Worm (Caenorhabditis elegans) whole organism, L2 larva: ENCODE measurements around the gene nep-8.

ENCODE experiments used
- F13H6.1 ChIP-seq: sonication (generic microtip); optimal IDR thresholded peaks from 2 replicates; lab custom pipeline; 2016; ENCODE audit warnings: missing genetic modification characterization, missing compliant biosample characterization
- alr-1 ChIP-seq: fragments of 150-350 bp; optimal IDR thresholded peaks from 2 replicates; lab custom pipeline; 2014; ENCODE audit warnings: missing biosample characterization, missing genetic modification characterization
- aly-2 ChIP-seq: fragments of 150-350 bp; optimal IDR thresholded peaks from 2 replicates; lab custom pipeline; 2014; ENCODE audit warnings: missing biosample characterization, missing genetic modification characterization
- ama-1 ChIP-seq: fragments of 150-350 bp; optimal IDR thresholded peaks from 2 replicates; lab custom pipeline; 2018; ENCODE audit warnings: inconsistent platforms
- blmp-1 ChIP-seq: sonication (generic microtip); optimal IDR thresholded peaks from 2 replicates; lab custom pipeline; 2017; ENCODE audit warnings: missing genetic modification characterization, mild to moderate bottlenecking, missing compliant biosample characterization, antibody characterized with exemption, moderate library complexity; ENCODE audit not compliant: insufficient read depth
- ceh-16 ChIP-seq: fragments of 150-350 bp; optimal IDR thresholded peaks from 2 replicates; lab custom pipeline; 2014; ENCODE audit warnings: missing biosample characterization, missing genetic modification characterization
- ceh-82 ChIP-seq: fragments of 150-350 bp; optimal IDR thresholded peaks from 2 replicates; lab custom pipeline; 2014; ENCODE audit warnings: missing biosample characterization, missing genetic modification characterization
- crh-2 ChIP-seq: sonication (generic microtip); optimal IDR thresholded peaks from 2 replicates; lab custom pipeline; 2017; ENCODE audit warnings: missing biosample characterization, missing genetic modification characterization
- egl-27 ChIP-seq: sonication (generic microtip); optimal IDR thresholded peaks from 3 replicates; lab custom pipeline; 2017; ENCODE audit warnings: missing biosample characterization, missing genetic modification reagents, missing genetic modification characterization
- elt-3 ChIP-seq: sonication (generic microtip); optimal IDR thresholded peaks from 2 replicates; lab custom pipeline; 2017; ENCODE audit warnings: missing biosample characterization, missing genetic modification characterization
- fos-1 ChIP-seq: fragments of 150-350 bp; optimal IDR thresholded peaks from 2 replicates; lab custom pipeline; 2014; ENCODE audit warnings: missing biosample characterization, missing genetic modification characterization
- gmeb-1 ChIP-seq: fragments of 150-350 bp; optimal IDR thresholded peaks from 2 replicates; lab custom pipeline; 2014; ENCODE audit warnings: missing biosample characterization, missing genetic modification characterization
- lin-11 ChIP-seq: fragments of 150-350 bp; sonication (generic microtip); optimal IDR thresholded peaks from 2 replicates; lab custom pipeline; 2014; ENCODE audit warnings: missing biosample characterization, missing genetic modification characterization, inconsistent platforms, mixed read lengths
- lin-13 ChIP-seq: fragments of 150-350 bp; optimal IDR thresholded peaks from 2 replicates; lab custom pipeline; 2014; ENCODE audit warnings: missing biosample characterization, missing genetic modification reagents, missing genetic modification characterization
- lsy-2 ChIP-seq, 2 experiments: fragments of 150-350 bp in 1 of 2; sonication (generic microtip) in 1 of 2; optimal IDR thresholded peaks; 2 replicates each; lab custom pipeline; 2014 to 2017; ENCODE audit warnings: missing biosample characterization in 2 of 2, missing genetic modification characterization in 2 of 2
- mab-5 ChIP-seq: fragments of 150-350 bp; optimal IDR thresholded peaks from 2 replicates; lab custom pipeline; 2014; ENCODE audit warnings: missing biosample characterization, missing genetic modification characterization
- mbf-1 ChIP-seq: sonication (generic microtip); optimal IDR thresholded peaks from 2 replicates; lab custom pipeline; 2017; ENCODE audit warnings: missing biosample characterization, missing genetic modification characterization
- mdl-1 ChIP-seq, 2 experiments: fragments of 150-350 bp in 1 of 2; sonication (generic microtip) in 1 of 2; optimal IDR thresholded peaks; 2 replicates each; lab custom pipeline; 2017; ENCODE audit warnings: missing biosample characterization in 2 of 2, missing genetic modification characterization in 2 of 2
- nhr-10 ChIP-seq: sonication (generic microtip); optimal IDR thresholded peaks from 2 replicates; lab custom pipeline; 2017; ENCODE audit warnings: missing biosample characterization, missing genetic modification characterization
- nhr-12 ChIP-seq: fragments of 150-350 bp; optimal IDR thresholded peaks from 2 replicates; lab custom pipeline; 2014; ENCODE audit warnings: missing biosample characterization, missing genetic modification characterization
- nhr-129 ChIP-seq: fragments of 150-350 bp; optimal IDR thresholded peaks from 2 replicates; lab custom pipeline; 2014; ENCODE audit warnings: missing biosample characterization, missing genetic modification characterization
- nhr-21 ChIP-seq: fragments of 150-350 bp; optimal IDR thresholded peaks from 2 replicates; lab custom pipeline; 2014; ENCODE audit warnings: missing biosample characterization, missing genetic modification characterization
- nhr-25 ChIP-seq: fragments of 150-350 bp; sonication (generic microtip); optimal IDR thresholded peaks from 3 replicates; lab custom pipeline; 2014; ENCODE audit warnings: missing biosample characterization, missing genetic modification characterization
- nhr-77 ChIP-seq: fragments of 150-350 bp; optimal IDR thresholded peaks from 2 replicates; lab custom pipeline; 2014; ENCODE audit warnings: missing biosample characterization, missing genetic modification characterization
- peb-1 ChIP-seq: fragments of 150-350 bp; optimal IDR thresholded peaks from 2 replicates; lab custom pipeline; 2014; ENCODE audit warnings: missing biosample characterization, missing genetic modification characterization
- sem-4 ChIP-seq: fragments of 150-350 bp; optimal IDR thresholded peaks from 2 replicates; lab custom pipeline; 2014; ENCODE audit warnings: missing biosample characterization, missing genetic modification reagents, missing genetic modification characterization
- skn-1 ChIP-seq: sonication (generic microtip); optimal IDR thresholded peaks from 2 replicates; lab custom pipeline; 2017; ENCODE audit warnings: missing biosample characterization, missing genetic modification characterization
- sma-3 ChIP-seq: sonication (generic microtip); optimal IDR thresholded peaks from 2 replicates; lab custom pipeline; 2016; ENCODE audit warnings: missing genetic modification reagents, missing genetic modification characterization, missing compliant biosample characterization
- sma-9 ChIP-seq, 2 experiments: fragments of 150-350 bp in 1 of 2; sonication (generic microtip) in 1 of 2; optimal IDR thresholded peaks; 2 replicates each; lab custom pipeline; 2014 to 2016; ENCODE audit warnings: missing genetic modification characterization in 2 of 2, mild to moderate bottlenecking in 1 of 2, missing biosample characterization in 1 of 2, missing compliant biosample characterization in 1 of 2, missing genetic modification reagents in 1 of 2, moderate library complexity in 1 of 2
- snpc-4 ChIP-seq: fragments of 150-350 bp; optimal IDR thresholded peaks from 2 replicates; lab custom pipeline; 2014; ENCODE audit warnings: missing biosample characterization, missing genetic modification characterization
- unc-39 ChIP-seq: fragments of 150-350 bp; optimal IDR thresholded peaks from 2 replicates; lab custom pipeline; 2014; ENCODE audit warnings: missing biosample characterization, missing genetic modification characterization
- unc-55 ChIP-seq: fragments of 150-350 bp; sonication (generic microtip); optimal IDR thresholded peaks from 3 replicates; lab custom pipeline; 2014; ENCODE audit warnings: missing biosample characterization, missing genetic modification reagents, missing genetic modification characterization
- zag-1 ChIP-seq: fragments of 150-350 bp; optimal IDR thresholded peaks from 2 replicates; lab custom pipeline; 2014; ENCODE audit warnings: missing biosample characterization, missing genetic modification characterization
- ztf-1 ChIP-seq: fragments of 200-800 bp; sonication (Bioruptor generic); conservative IDR thresholded peaks from 2 replicates; pipeline ENCODE4 v1.3.6; 2022; ENCODE audit warnings: missing genetic modification characterization, missing compliant biosample characterization
- ztf-11 ChIP-seq: sonication (generic microtip); optimal IDR thresholded peaks from 2 replicates; lab custom pipeline; 2017; ENCODE audit warnings: missing biosample characterization, missing genetic modification characterization
- ztf-4 ChIP-seq: fragments of 150-350 bp; optimal IDR thresholded peaks from 2 replicates; lab custom pipeline; 2014; ENCODE audit warnings: missing biosample characterization, missing genetic modification characterization

nep-8 gene

ce11 chrII:3437393-3437792, 33.8 kb downstream of the nep-8 start:
- TF ChIP-seq lsy-2 (tag; optimal IDR thresholded peaks at IDR 0.05; lab: Kevin White, UChicago) (no peak), ztf-1 (GFP tag; lab: Robert Waterston, UW) (no peak), sma-3 (no peak), nhr-77 (tag; lab: Kevin White, UChicago) (no peak), nhr-25 (tag; lab: Kevin White, UChicago) (no peak), nhr-12 (tag; lab: Kevin White, UChicago) (no peak), peb-1 (no peak), mdl-1 (tag; optimal IDR thresholded peaks at IDR 0.05; lab: Kevin White, UChicago) (no peak), nhr-129 (tag; lab: Kevin White, UChicago) (no peak)

DNA sequence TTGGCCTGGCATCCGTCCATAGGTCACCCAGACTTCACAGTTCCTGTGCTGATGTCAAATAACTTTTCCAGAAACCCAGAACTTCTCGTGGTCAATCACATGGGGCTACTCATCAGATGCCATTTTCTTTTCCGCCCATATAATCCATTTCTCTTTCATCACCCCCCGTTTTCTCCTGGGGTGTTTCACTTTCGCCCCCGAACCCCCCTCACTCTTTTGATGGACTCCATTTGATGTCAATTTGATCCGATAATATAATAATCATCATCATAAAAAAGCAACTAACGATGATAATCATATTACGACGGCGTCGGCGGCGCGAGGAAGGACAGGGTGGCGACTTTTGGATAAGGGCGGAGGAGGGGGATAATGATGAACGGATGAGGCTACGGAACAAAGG, 34.6 kb downstream of the nep-8 start:
- TF ChIP-seq blmp-1 (tag; lab: Kevin White, UChicago), result peak; percentile 39
- TF ChIP-seq aly-2 (tag; lab: Kevin White, UChicago), result no peak
- TF ChIP-seq F13H6.1 (tag; lab: Kevin White, UChicago), result no peak
- TF ChIP-seq mbf-1, result no peak
- no peak for TF ChIP-seq nhr-25 (tag; lab: Kevin White, UChicago)
- no peak for TF ChIP-seq peb-1

ce11 chrII:3439244-3439698, 35.6 kb downstream of the nep-8 start:
- TF ChIP-seq ztf-4 (tag; lab: Kevin White, UChicago) (no peak), egl-27 (tag; lab: Kevin White, UChicago) (peak; percentile 7), fos-1 (tag; lab: Kevin White, UChicago) (peak; percentile 64), nhr-21 (tag; lab: Kevin White, UChicago) (peak; percentile 6), sma-3 (peak; percentile 68), crh-2 (tag; lab: Kevin White, UChicago) (peak; percentile 29), ztf-11 (tag; lab: Kevin White, UChicago) (no peak), sma-9 (GFP tag; optimal IDR thresholded peaks at IDR 0.05; lab: Kevin White, UChicago) (peak; percentile 16), sma-9 (tag; optimal IDR thresholded peaks at IDR 0.05; lab: Kevin White, UChicago) (no peak), gmeb-1 (tag; lab: Kevin White, UChicago) (peak; percentile 46), nhr-129 (tag; lab: Kevin White, UChicago) (peak; percentile 12), lin-13 (GFP tag; lab: Kevin White, UChicago) (peak; percentile 27), elt-3 (tag; lab: Kevin White, UChicago) (no peak), alr-1 (tag; lab: Kevin White, UChicago) (no peak)

DNA sequence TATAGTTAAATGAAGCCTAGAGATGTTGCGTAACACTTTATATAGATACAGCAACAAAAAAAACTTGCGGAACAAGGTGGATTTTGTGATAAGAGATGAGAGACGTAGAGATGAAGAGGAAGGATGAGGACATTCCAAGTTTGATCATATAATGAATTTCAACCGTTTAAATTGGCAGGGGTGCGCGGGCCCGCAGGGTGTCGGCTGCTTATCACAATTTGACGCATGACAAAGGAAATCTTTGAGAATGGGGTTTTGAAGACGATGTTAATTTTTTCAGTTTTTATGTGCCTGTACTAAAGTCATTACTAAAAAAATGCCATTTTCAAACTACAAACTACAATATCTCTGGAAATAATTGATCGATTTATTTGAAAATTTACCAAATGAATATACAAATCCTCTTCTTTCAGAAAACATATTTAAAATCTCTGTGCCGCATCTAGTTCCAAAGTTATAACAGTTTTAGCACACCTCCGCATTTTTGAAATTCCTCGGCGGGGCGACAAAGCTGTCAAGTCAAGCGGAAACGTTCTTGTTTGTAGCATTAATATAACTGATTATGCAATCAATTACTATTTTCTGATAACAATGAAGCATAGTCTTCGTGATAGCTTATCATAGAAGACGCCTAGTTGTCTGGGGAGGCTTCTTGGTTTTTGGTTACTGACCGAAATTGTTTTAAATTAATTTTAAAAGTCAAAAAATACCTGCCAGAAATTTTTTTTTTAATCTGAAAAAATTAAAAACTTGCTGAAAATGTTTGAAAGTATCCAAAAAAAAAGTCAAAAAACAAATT, 36.4 kb downstream of the nep-8 start:
- no peak for TF ChIP-seq unc-55
- TF ChIP-seq elt-3 (tag; lab: Kevin White, UChicago), result no peak
- no peak for TF ChIP-seq ceh-16 (tag; lab: Kevin White, UChicago)
- TF ChIP-seq sma-3, result peak; percentile 66
- peak; percentile 90 for TF ChIP-seq sma-9 (GFP tag; optimal IDR thresholded peaks at IDR 0.05; lab: Kevin White, UChicago)
- no peak for TF ChIP-seq sma-9 (tag; optimal IDR thresholded peaks at IDR 0.05; lab: Kevin White, UChicago)
- TF ChIP-seq ama-1 (lab: Kevin White, UChicago), result no peak
- TF ChIP-seq ztf-11 (tag; lab: Kevin White, UChicago), result no peak
- TF ChIP-seq F13H6.1 (tag; lab: Kevin White, UChicago), result no peak
- no peak for TF ChIP-seq nhr-25 (tag; lab: Kevin White, UChicago)
- TF ChIP-seq lin-11 (tag; lab: Kevin White, UChicago), result no peak
- TF ChIP-seq unc-39 (tag; lab: Kevin White, UChicago), result no peak
- TF ChIP-seq snpc-4 (tag; lab: Kevin White, UChicago), result peak; percentile 59
- TF ChIP-seq sem-4 (tag; lab: Kevin White, UChicago), result no peak
- no peak for TF ChIP-seq mdl-1 (tag; optimal IDR thresholded peaks at IDR 0.05; lab: Kevin White, UChicago)
- no peak for TF ChIP-seq ceh-82 (tag; lab: Kevin White, UChicago)
- no peak for TF ChIP-seq alr-1 (tag; lab: Kevin White, UChicago)
- no peak for TF ChIP-seq mab-5 (tag; lab: Kevin White, UChicago)
- TF ChIP-seq skn-1 (tag; lab: Kevin White, UChicago), result no peak
- TF ChIP-seq fos-1 (tag; lab: Kevin White, UChicago), result peak; percentile 72
- no peak for TF ChIP-seq nhr-10 (tag; lab: Kevin White, UChicago)
- TF ChIP-seq ztf-1 (GFP tag; lab: Robert Waterston, UW), result no peak
- TF ChIP-seq zag-1, result no peak
